Fruit fly (Drosophila melanogaster): ENCODE results near the gene BicD.

The BicD gene

dm6 chr2L:17472582-17473524 is at the start of gene BicD:
Gene BicD, minus strand, starts transcription at chr2L:17473215.
- TF ChIP-seq scrt (GFP tag; optimal IDR thresholded peaks at IDR 0.05) (peak; percentile 22), ftz-f1 (GFP tag; optimal IDR thresholded peaks at IDR 0.05) (no peak), NC2α (GFP tag; optimal IDR thresholded peaks at IDR 0.05) (no peak), p53 (GFP tag; optimal IDR thresholded peaks at IDR 0.05) (peak; percentile 66), CG3163 (GFP tag; optimal IDR thresholded peaks at IDR 0.05) (peak; percentile 5), CG31388 (GFP tag; optimal IDR thresholded peaks at IDR 0.05) (no peak), CG3407 (GFP tag; optimal IDR thresholded peaks at IDR 0.05) (no peak), chn (GFP tag; optimal IDR thresholded peaks at IDR 0.05) (no peak), CG7372 (GFP tag; IDR thresholded peaks at IDR 0.05) (no peak), CG4730 (GFP tag; IDR thresholded peaks at IDR 0.05) (no peak), CG8281 (tag; optimal IDR thresholded peaks at IDR 0.05) (no peak), CG43689 (GFP tag; IDR thresholded peaks at IDR 0.05) (no peak), CG13287 (GFP tag; IDR thresholded peaks at IDR 0.05; ENCODE audit: partially characterized antibody) (peak; percentile 78), CG13424 (tag; optimal IDR thresholded peaks at IDR 0.05) (peak; percentile 4), Ptx1 (GFP tag; IDR thresholded peaks at IDR 0.05) (no peak), NFAT (GFP tag; IDR thresholded peaks at IDR 0.05) (no peak), CG3847 (GFP tag; IDR thresholded peaks at IDR 0.05) (no peak), her (GFP tag; optimal IDR thresholded peaks at IDR 0.05) (no peak), CG7271 (tag; optimal IDR thresholded peaks at IDR 0.05) (no peak), Xbp1 (GFP tag; optimal IDR thresholded peaks at IDR 0.05) (no peak), org-1 (GFP tag; optimal IDR thresholded peaks at IDR 0.05) (no peak), CG15073 (GFP tag; optimal IDR thresholded peaks at IDR 0.05) (no peak), CG14050 (GFP tag; IDR thresholded peaks at IDR 0.05) (no peak), vnd (GFP tag; IDR thresholded peaks at IDR 0.05; ENCODE audit: partially characterized antibody) (peak; percentile 52; the same call in 2 of the 3 replicates), zf30C (GFP tag; optimal IDR thresholded peaks at IDR 0.05) (no peak), Lhr (GFP tag; optimal IDR thresholded peaks at IDR 0.05) (peak; percentile 72), CG14667 (GFP tag; IDR thresholded peaks at IDR 0.05) (no peak), jigr1 (GFP tag; IDR thresholded peaks at IDR 0.05) (no peak), crp (GFP tag; optimal IDR thresholded peaks at IDR 0.05) (peak in 1 of 2 experiments; percentile 13), croc (GFP tag; conservative IDR thresholded peaks at IDR 0.05) (no peak), Camta (GFP tag; optimal IDR thresholded peaks at IDR 0.05) (no peak), ato (GFP tag; IDR thresholded peaks at IDR 0.05; ENCODE audit: partially characterized antibody) (peak; percentile 32; the same call in 1 of the 2 replicates), CG4617 (GFP tag; optimal IDR thresholded peaks at IDR 0.05; ENCODE audit: borderline replicate concordance) (peak; percentile 38), Max (GFP tag; optimal IDR thresholded peaks at IDR 0.05) (no peak), stc (GFP tag; IDR thresholded peaks at IDR 0.05) (no peak), Doc3 (GFP tag; IDR thresholded peaks at IDR 0.05; ENCODE audit: partially characterized antibody) (peak; percentile 60; the same call in 2 of the 3 replicates), Abd-B (GFP tag; optimal IDR thresholded peaks at IDR 0.05) (peak; percentile 39), stwl (tag; optimal IDR thresholded peaks at IDR 0.05) (peak; percentile 79), CG30020 (tag; optimal IDR thresholded peaks at IDR 0.05) (peak; percentile 67), CG3065 (GFP tag; optimal IDR thresholded peaks at IDR 0.05) (no peak), CG1529 (GFP tag; optimal IDR thresholded peaks at IDR 0.05) (no peak), sim (GFP tag; IDR thresholded peaks at IDR 0.05) (no peak), vfl (GFP tag; optimal IDR thresholded peaks at IDR 0.05) (no peak), bbx (GFP tag; IDR thresholded peaks at IDR 0.05; ENCODE audit: partially characterized antibody) (no peak; the same call in 1 of the 2 replicates), Kr (GFP tag; optimal IDR thresholded peaks at IDR 0.05) (no peak), pfk (GFP tag; optimal IDR thresholded peaks at IDR 0.05) (no peak), psq (GFP tag; optimal IDR thresholded peaks at IDR 0.05) (no peak), slp2 (GFP tag; optimal IDR thresholded peaks at IDR 0.05) (no peak), Atf-2 (GFP tag; optimal IDR thresholded peaks at IDR 0.05) (no peak)

All from whole organism, embryonic.